Fruit fly (Drosophila melanogaster): ENCODE measurements around the gene CG33688.

Gene CG33688

DNA sequence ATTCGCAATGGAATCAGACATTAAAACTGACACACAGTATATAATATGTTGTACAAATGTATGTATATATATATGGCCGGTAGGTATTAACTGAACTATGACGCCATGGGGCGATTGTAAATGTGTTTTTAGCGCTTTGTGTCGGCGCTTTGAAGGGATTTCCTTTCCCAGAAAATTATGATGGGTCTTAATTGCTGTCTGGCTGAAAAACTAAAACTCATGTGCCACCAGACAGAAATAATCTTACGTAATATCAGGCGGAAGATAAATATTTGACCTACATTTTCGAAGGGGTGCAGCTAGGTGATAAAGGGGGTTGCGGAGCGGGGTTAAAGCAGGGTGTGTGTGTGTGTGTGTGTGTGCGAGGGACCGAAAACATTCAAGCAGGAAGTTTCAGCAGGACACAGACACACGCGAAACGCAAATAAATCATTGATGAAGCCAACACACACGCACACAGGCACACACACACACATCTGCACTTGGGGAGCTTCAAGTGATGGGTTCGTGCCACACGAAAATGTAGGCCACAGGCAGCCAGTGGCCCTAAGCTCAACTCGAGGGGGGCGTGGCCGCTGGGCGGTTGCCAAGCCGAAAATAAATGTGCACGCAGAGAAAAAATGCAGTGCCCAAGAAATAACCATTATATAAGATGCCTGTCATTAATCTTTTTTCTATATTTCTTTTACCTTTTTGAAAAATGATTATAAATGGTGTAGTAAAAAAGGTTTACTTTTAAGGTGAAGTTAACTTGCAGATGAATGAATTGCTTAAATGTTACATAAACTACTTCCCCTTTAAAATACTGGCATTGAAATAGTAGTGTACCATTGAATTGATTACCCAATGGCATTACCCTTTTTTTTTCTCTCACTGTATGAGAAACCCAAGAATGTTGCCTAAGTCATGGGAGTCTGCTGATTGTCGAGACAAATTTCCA, 41.5 kb upstream of the CG33688 start (continued):
- peak; percentile 63 for TF ChIP-seq CG12391 (tag; optimal IDR thresholded peaks at IDR 0.05)
- no peak for TF ChIP-seq CG10462 (GFP tag; optimal IDR thresholded peaks at IDR 0.05)
- TF ChIP-seq CG12219 (GFP tag; optimal IDR thresholded peaks at IDR 0.05): peak; percentile 7
- TF ChIP-seq ssp (GFP tag; IDR thresholded peaks at IDR 0.05): peak; percentile 32; the same call in 1 of the 2 replicates
- no peak for TF ChIP-seq Doc2 (GFP tag; IDR thresholded peaks at IDR 0.05)
- 0 out of 2 replicates have a peak, but pooled peaks have one; percentile 15 for TF ChIP-seq tna (GFP tag; IDR thresholded peaks at IDR 0.05; ENCODE audit: partially characterized antibody)
- TF ChIP-seq sd (tag; optimal IDR thresholded peaks at IDR 0.05): peak; percentile 48
- TF ChIP-seq pho (GFP tag; optimal IDR thresholded peaks at IDR 0.05): peak; percentile 39
- peak; percentile 53 for TF ChIP-seq CG4424 (GFP tag; optimal IDR thresholded peaks at IDR 0.05)
- peak; percentile 94 for TF ChIP-seq sens (GFP tag)
- no peak for TF ChIP-seq schlank (tag; optimal IDR thresholded peaks at IDR 0.05)
- TF ChIP-seq CG12659 (GFP tag; optimal IDR thresholded peaks at IDR 0.05): peak; percentile 39
- no peak for TF ChIP-seq TFAM (GFP tag; optimal IDR thresholded peaks at IDR 0.05)
- no peak for TF ChIP-seq tll (GFP tag; optimal IDR thresholded peaks at IDR 0.05)
- TF ChIP-seq Deaf1 (tag; optimal IDR thresholded peaks at IDR 0.05): no peak
- TF ChIP-seq ATbp (GFP tag; optimal IDR thresholded peaks at IDR 0.05): peak; percentile 63
- peak; percentile 8 for TF ChIP-seq CG17568 (GFP tag; optimal IDR thresholded peaks at IDR 0.05)
- peak; percentile 59 for TF ChIP-seq CG4820 (GFP tag; optimal IDR thresholded peaks at IDR 0.05)
- TF ChIP-seq ci (GFP tag; IDR thresholded peaks at IDR 0.05): peak; percentile 32; the same call in 1 of the 3 replicates
- TF ChIP-seq CG8765 (GFP tag; IDR thresholded peaks at IDR 0.05): no peak
- peak; percentile 33 for TF ChIP-seq Jarid2 (GFP tag; optimal IDR thresholded peaks at IDR 0.05)
- TF ChIP-seq HLH54F (GFP tag; optimal IDR thresholded peaks at IDR 0.05): peak; percentile 34
- TF ChIP-seq wdn (GFP tag; IDR thresholded peaks at IDR 0.05): no peak
- peak; percentile 15 for TF ChIP-seq Fer2 (tag; optimal IDR thresholded peaks at IDR 0.05)
- no peak for TF ChIP-seq CG1024 (GFP tag; IDR thresholded peaks at IDR 0.05)
- peak; percentile 12 for TF ChIP-seq Max (GFP tag; optimal IDR thresholded peaks at IDR 0.05)
- no peak for TF ChIP-seq nom (GFP tag; optimal IDR thresholded peaks at IDR 0.05)
- no peak for TF ChIP-seq Ravus (GFP tag; IDR thresholded peaks at IDR 0.05)
- peak; percentile 3 for TF ChIP-seq CG11723 (GFP tag; optimal IDR thresholded peaks at IDR 0.05)
- TF ChIP-seq CG14710 (tag; optimal IDR thresholded peaks at IDR 0.05): peak; percentile 44
- TF ChIP-seq CG2199 (GFP tag; IDR thresholded peaks at IDR 0.05): no peak
- peak; percentile 58 for TF ChIP-seq CG2712 (tag; optimal IDR thresholded peaks at IDR 0.05)
- TF ChIP-seq CG1233 (GFP tag; optimal IDR thresholded peaks at IDR 0.05): no peak
- no peak for TF ChIP-seq grn (GFP tag; optimal IDR thresholded peaks at IDR 0.05)
- TF ChIP-seq CG15011 (GFP tag; optimal IDR thresholded peaks at IDR 0.05): peak; percentile 2
- peak; percentile 51 for TF ChIP-seq CG8924 (tag; optimal IDR thresholded peaks at IDR 0.05)
- no peak for TF ChIP-seq CG6654 (GFP tag; optimal IDR thresholded peaks at IDR 0.05)
- TF ChIP-seq pum (GFP tag; optimal IDR thresholded peaks at IDR 0.05): peak; percentile 9
- peak; percentile 41 for TF ChIP-seq CG13775 (GFP tag; optimal IDR thresholded peaks at IDR 0.05)
- TF ChIP-seq gem (tag; optimal IDR thresholded peaks at IDR 0.05): peak; percentile 83
- TF ChIP-seq CG12744 (GFP tag; optimal IDR thresholded peaks at IDR 0.05): peak; percentile 16
- peak; percentile 25 for TF ChIP-seq CG10147 (GFP tag; optimal IDR thresholded peaks at IDR 0.05)
- TF ChIP-seq pzg (GFP tag; optimal IDR thresholded peaks at IDR 0.05): no peak
- peak; percentile 82 for TF ChIP-seq Med (GFP tag)
- no peak for TF ChIP-seq hbn (GFP tag; IDR thresholded peaks at IDR 0.05; ENCODE audit: partially characterized antibody)
- peak; percentile 9; the same call in 1 of the 2 replicates for TF ChIP-seq CG32767 (GFP tag; IDR thresholded peaks at IDR 0.05)
- TF ChIP-seq Fer3 (tag; optimal IDR thresholded peaks at IDR 0.05): peak; percentile 39
- TF ChIP-seq CG13624 (GFP tag; optimal IDR thresholded peaks at IDR 0.05): peak; percentile 56

Data from whole organism, embryonic.